Fruit fly (Drosophila melanogaster): ENCODE results near the gene CG17726.

Gene CG17726

dm6 chr3R:11214449-11214950, 12.1 kb upstream of the CG17726 start, which contains the start of gene ZnT86D (continued):
- TF ChIP-seq CG8290 (GFP tag; optimal IDR thresholded peaks at IDR 0.05) (peak; percentile 24), CG8290 (tag; optimal IDR thresholded peaks at IDR 0.05) (peak in 1 of 2 experiments; percentile 69), CG10274 (GFP tag; optimal IDR thresholded peaks at IDR 0.05) (no peak), CG7357 (GFP tag; IDR thresholded peaks at IDR 0.05) (peak; percentile 24; the same call in 1 of the 3 replicates), CG6689 (GFP tag; IDR thresholded peaks at IDR 0.05) (peak; percentile 75), Lhr (GFP tag; optimal IDR thresholded peaks at IDR 0.05) (no peak), Dll (GFP tag; IDR thresholded peaks at IDR 0.05; ENCODE audit: partially characterized antibody) (no peak), CG11247 (GFP tag; IDR thresholded peaks at IDR 0.05) (no peak), HmgD (GFP tag; optimal IDR thresholded peaks at IDR 0.05) (no peak), MTF-1 (GFP tag; optimal IDR thresholded peaks at IDR 0.05; ENCODE audit: borderline replicate concordance) (no peak), sima (GFP tag; optimal IDR thresholded peaks at IDR 0.05) (no peak), crol (GFP tag; IDR thresholded peaks at IDR 0.05) (peak; percentile 71), CG4424 (GFP tag; optimal IDR thresholded peaks at IDR 0.05) (peak; percentile 37), Stat92E (GFP tag; optimal IDR thresholded peaks at IDR 0.05) (no peak), run (tag; optimal IDR thresholded peaks at IDR 0.05) (no peak), CG2712 (tag; optimal IDR thresholded peaks at IDR 0.05) (peak; percentile 78), ATbp (GFP tag; optimal IDR thresholded peaks at IDR 0.05) (peak; percentile 21), Trl (optimal IDR thresholded peaks at IDR 0.05) (no peak), Trl (GFP tag; optimal IDR thresholded peaks at IDR 0.05) (no peak), CG11723 (GFP tag; optimal IDR thresholded peaks at IDR 0.05) (no peak), CG17802 (tag; optimal IDR thresholded peaks at IDR 0.05) (no peak), pfk (GFP tag; optimal IDR thresholded peaks at IDR 0.05) (peak; percentile 31), Dbx (GFP tag; IDR thresholded peaks at IDR 0.05) (peak; percentile 58; the same call in 2 of the 3 replicates), jumu (GFP tag; optimal IDR thresholded peaks at IDR 0.05) (peak; percentile 53), bigmax (GFP tag; optimal IDR thresholded peaks at IDR 0.05) (peak; percentile 13), mirr (GFP tag; optimal IDR thresholded peaks at IDR 0.05) (peak; percentile 10), Optix (GFP tag; IDR thresholded peaks at IDR 0.05) (no peak), CG12744 (GFP tag; optimal IDR thresholded peaks at IDR 0.05) (peak; percentile 1), NFAT (GFP tag; IDR thresholded peaks at IDR 0.05) (no peak), yki (optimal IDR thresholded peaks at IDR 0.05) (no peak), grn (GFP tag; optimal IDR thresholded peaks at IDR 0.05) (no peak), CG18262 (tag; optimal IDR thresholded peaks at IDR 0.05) (peak; percentile 69), dati (GFP tag; IDR thresholded peaks at IDR 0.05) (no peak), BEAF-32 (GFP tag; optimal IDR thresholded peaks at IDR 0.05) (peak; percentile 44), sens-2 (GFP tag; IDR thresholded peaks at IDR 0.05) (no peak), CG15696 (tag; optimal IDR thresholded peaks at IDR 0.05) (peak; percentile 55), Atf3 (GFP tag; optimal IDR thresholded peaks at IDR 0.05) (peak; percentile 39), CG14860 (GFP tag; IDR thresholded peaks at IDR 0.05; ENCODE audit: partially characterized antibody) (no peak), lilli (GFP tag; optimal IDR thresholded peaks at IDR 0.05) (peak; percentile 63), Mad (GFP tag; optimal IDR thresholded peaks at IDR 0.05) (peak; percentile 42), Ssrp (tag; optimal IDR thresholded peaks at IDR 0.05) (peak; percentile 36), oc (tag; optimal IDR thresholded peaks at IDR 0.05) (no peak), CG13287 (GFP tag; IDR thresholded peaks at IDR 0.05; ENCODE audit: partially characterized antibody) (no peak), CG10654 (GFP tag; optimal IDR thresholded peaks at IDR 0.05) (peak; percentile 39), hth (optimal IDR thresholded peaks at IDR 0.05) (no peak), CG15269 (tag; optimal IDR thresholded peaks at IDR 0.05) (peak; percentile 72), E2f1 (GFP tag; IDR thresholded peaks at IDR 0.05) (peak; percentile 30; the same call in 1 of the 2 replicates), gce (GFP tag; IDR thresholded peaks at IDR 0.05) (no peak), Rfx (GFP tag; IDR thresholded peaks at IDR 0.05) (peak; percentile 61), CG12236 (GFP tag; optimal IDR thresholded peaks at IDR 0.05) (no peak), CG11504 (tag; optimal IDR thresholded peaks at IDR 0.05) (peak; percentile 72), CG4707 (GFP tag; optimal IDR thresholded peaks at IDR 0.05) (no peak)

All from whole organism, embryonic.